Fruit fly (Drosophila melanogaster) whole organism, wandering third instar larva: ENCODE data around the gene shps.

Experiments used
- Abd-B ChIP-seq: fragments of >200 bp; optimal IDR thresholded peaks from 2 replicates; lab custom pipeline; 2017; ENCODE audit warnings: missing biosample characterization, missing genetic modification characterization
- CG32264 ChIP-seq: fragments of 200-800 bp; sonication (Bioruptor generic); optimal IDR thresholded peaks from 2 replicates; lab custom pipeline; 2016; ENCODE audit warnings: missing biosample characterization, missing genetic modification characterization
- CG9705 ChIP-seq: fragments of 200-800 bp; sonication (Bioruptor generic); optimal IDR thresholded peaks from 2 replicates; lab custom pipeline; 2018; ENCODE audit warnings: missing biosample characterization, mild to moderate bottlenecking, missing genetic modification characterization
- CrebA ChIP-seq: fragments of 200-800 bp; sonication (Bioruptor generic); optimal IDR thresholded peaks from 2 replicates; lab custom pipeline; 2016; ENCODE audit warnings: missing biosample characterization, mild to moderate bottlenecking, missing genetic modification characterization, borderline replicate concordance
- Dfd ChIP-seq: fragments of >200 bp; optimal IDR thresholded peaks from 2 replicates; lab custom pipeline; 2017; ENCODE audit warnings: missing biosample characterization, missing genetic modification characterization
- HLH106 ChIP-seq: fragments of 200-800 bp; optimal IDR thresholded peaks from 3 replicates; lab custom pipeline; 2019; ENCODE audit warnings: missing biosample characterization, mild to moderate bottlenecking, missing genetic modification characterization, moderate library complexity
- Hr83 ChIP-seq: fragments of 200-300 bp; sonication (Bioruptor generic); optimal IDR thresholded peaks from 2 replicates; lab custom pipeline; 2016; ENCODE audit warnings: missing biosample characterization, mild to moderate bottlenecking, missing genetic modification characterization, moderate library complexity; ENCODE audit not compliant: poor library complexity, severe bottlenecking
- Jra ChIP-seq: sonication (Bioruptor generic); optimal IDR thresholded peaks from 2 replicates; lab custom pipeline; 2016; ENCODE audit warnings: missing biosample characterization, missing genetic modification characterization
- Mio ChIP-seq: sonication (Bioruptor generic); optimal IDR thresholded peaks from 2 replicates; lab custom pipeline; 2016; ENCODE audit warnings: missing biosample characterization, missing genetic modification characterization
- Myc ChIP-seq: fragments of >200 bp; optimal IDR thresholded peaks from 2 replicates; lab custom pipeline; 2017
- OdsH ChIP-seq: fragments of 200-800 bp; sonication (Bioruptor generic); optimal IDR thresholded peaks from 2 replicates; lab custom pipeline; 2016; ENCODE audit warnings: missing biosample characterization, mild to moderate bottlenecking, missing genetic modification characterization
- Rel ChIP-seq, 2 experiments: fragments of 200-800 bp; sonication (Bioruptor generic) in 1 of 2; optimal IDR thresholded peaks; 2 replicates in 1 of 2; 3 replicates in 1 of 2; lab custom pipeline; 2016 to 2019; ENCODE audit warnings: mild to moderate bottlenecking in 2 of 2, missing biosample characterization in 2 of 2, missing genetic modification characterization in 2 of 2, moderate library complexity in 1 of 2
- Sp1 ChIP-seq: fragments of 200-800 bp; sonication (Bioruptor generic); optimal IDR thresholded peaks from 3 replicates; lab custom pipeline; 2019; ENCODE audit warnings: missing biosample characterization, mild to moderate bottlenecking, missing genetic modification characterization, moderate library complexity
- Vsx2 ChIP-seq: fragments of 200-300, 225-300 bp; sonication (Bioruptor generic); optimal IDR thresholded peaks from 2 replicates; lab custom pipeline; 2018; ENCODE audit warnings: missing biosample characterization, missing genetic modification characterization; ENCODE audit not compliant: partially characterized antibody
- br ChIP-seq: fragments of 200-800 bp; sonication (Bioruptor generic); optimal IDR thresholded peaks from 2 replicates; lab custom pipeline; 2016; ENCODE audit warnings: missing biosample characterization, missing genetic modification characterization
- brk ChIP-seq: fragments of 200-800 bp; sonication (Bioruptor generic); optimal IDR thresholded peaks from 2 replicates; lab custom pipeline; 2016; ENCODE audit warnings: missing biosample characterization, mild to moderate bottlenecking, missing genetic modification characterization
- dl ChIP-seq, 2 experiments: fragments of 175-275, 200-275 bp in 1 of 2; fragments of 200-275 bp in 1 of 2; sonication (Bioruptor generic); optimal IDR thresholded peaks; lab custom pipeline; 2018; ENCODE audit warnings: mild to moderate bottlenecking in 2 of 2, missing biosample characterization in 2 of 2, missing genetic modification characterization in 2 of 2, moderate library complexity in 2 of 2; ENCODE audit not compliant: partially characterized antibody in 2 of 2, insufficient read depth in 1 of 2
- dmrt93B ChIP-seq: fragments of 200-800 bp; sonication (Bioruptor generic); optimal IDR thresholded peaks from 2 replicates; lab custom pipeline; 2018; ENCODE audit warnings: missing biosample characterization, mild to moderate bottlenecking, missing genetic modification characterization
- dsf ChIP-seq: sonication (Bioruptor generic); optimal IDR thresholded peaks from 2 replicates; lab custom pipeline; 2016; ENCODE audit warnings: missing biosample characterization, missing genetic modification characterization, borderline replicate concordance
- ey ChIP-seq: fragments of 200-800 bp; sonication (Bioruptor generic); optimal IDR thresholded peaks from 2 replicates; lab custom pipeline; 2016; ENCODE audit warnings: missing biosample characterization, missing genetic modification characterization
- foxo ChIP-seq, 2 experiments: fragments of 200-800 bp; sonication (Bioruptor generic); optimal IDR thresholded peaks; 2 replicates in 1 of 2; 3 replicates in 1 of 2; lab custom pipeline; 2016 to 2017; ENCODE audit warnings: missing biosample characterization in 2 of 2, missing genetic modification characterization in 2 of 2
- fru ChIP-seq: fragments of 200-800 bp; sonication (Bioruptor generic); optimal IDR thresholded peaks from 3 replicates; lab custom pipeline; 2016; ENCODE audit warnings: missing biosample characterization, mild to moderate bottlenecking, missing genetic modification characterization
- h ChIP-seq: fragments of 200-800 bp; sonication (Bioruptor generic); optimal IDR thresholded peaks from 3 replicates; lab custom pipeline; 2016; ENCODE audit warnings: missing biosample characterization, mild to moderate bottlenecking, missing genetic modification characterization
- jim ChIP-seq: fragments of 175-275, 200-325 bp; sonication (Bioruptor generic); optimal IDR thresholded peaks from 2 replicates; lab custom pipeline; 2016; ENCODE audit warnings: missing biosample characterization, mild to moderate bottlenecking, missing genetic modification characterization
- lola ChIP-seq: fragments of >200 bp; optimal IDR thresholded peaks from 2 replicates; lab custom pipeline; 2017; ENCODE audit warnings: missing biosample characterization, missing genetic modification characterization
- pan ChIP-seq: fragments of >200 bp; optimal IDR thresholded peaks from 2 replicates; lab custom pipeline; 2017
- rgr ChIP-seq: fragments of 200-800 bp; sonication (Bioruptor generic); optimal IDR thresholded peaks from 3 replicates; lab custom pipeline; 2016; ENCODE audit warnings: missing biosample characterization, mild to moderate bottlenecking, missing genetic modification characterization
- sage ChIP-seq: fragments of 200-800 bp; sonication (Bioruptor generic); optimal IDR thresholded peaks from 2 replicates; lab custom pipeline; 2016; ENCODE audit warnings: missing biosample characterization, mild to moderate bottlenecking, missing genetic modification characterization
- sv ChIP-seq: fragments of 200-800 bp; sonication (Bioruptor generic); optimal IDR thresholded peaks from 3 replicates; lab custom pipeline; 2016; ENCODE audit warnings: missing biosample characterization, missing genetic modification characterization
- tai ChIP-seq: sonication (Bioruptor generic); optimal IDR thresholded peaks from 2 replicates; lab custom pipeline; 2016; ENCODE audit warnings: missing biosample characterization, missing genetic modification characterization
- usp ChIP-seq: fragments of >200 bp; optimal IDR thresholded peaks from 2 replicates; lab custom pipeline; 2017; ENCODE audit warnings: missing biosample characterization, missing genetic modification characterization
- woc ChIP-seq: sonication (Bioruptor generic); optimal IDR thresholded peaks from 2 replicates; lab custom pipeline; 2016; ENCODE audit warnings: missing biosample characterization, mild to moderate bottlenecking, missing genetic modification characterization

shps gene

dm6 chr3R:24278738-24279137 lies 634 bp upstream of the shps start:
- TF ChIP-seq foxo (GFP tag; optimal IDR thresholded peaks at IDR 0.05; lab: Kevin White, UChicago): peak in 1 of 2 experiments; percentile 19
- TF ChIP-seq Sp1 (GFP tag; lab: Kevin White, UChicago): peak; percentile 37
- TF ChIP-seq jim (GFP tag; lab: Kevin White, UChicago): no peak
- TF ChIP-seq dsf (GFP tag; lab: Kevin White, UChicago): no peak
- no peak for TF ChIP-seq Rel (GFP tag; optimal IDR thresholded peaks at IDR 0.05; lab: Kevin White, UChicago)
- TF ChIP-seq Rel (tag; optimal IDR thresholded peaks at IDR 0.05; lab: Kevin White, UChicago): peak; percentile 10
- TF ChIP-seq CrebA (GFP tag; lab: Kevin White, UChicago): peak; percentile 81
- no peak for TF ChIP-seq br
- peak; percentile 17 for TF ChIP-seq h (GFP tag; lab: Kevin White, UChicago)
- TF ChIP-seq, all 38 proteins: peak for 5

dm6 chr3R:24282567-24283324 lies 3.4 kb downstream of the shps start:
- TF ChIP-seq Rel (GFP tag; optimal IDR thresholded peaks at IDR 0.05; lab: Kevin White, UChicago) (no peak), Rel (tag; optimal IDR thresholded peaks at IDR 0.05; lab: Kevin White, UChicago) (peak; percentile 44), CrebA (GFP tag; lab: Kevin White, UChicago) (no peak)

- no peak for TF ChIP-seq dmrt93B (GFP tag; lab: Kevin White, UChicago)
- TF ChIP-seq Myc (lab: Kevin White, UChicago): no peak
- no peak for TF ChIP-seq dl (GFP tag; optimal IDR thresholded peaks at IDR 0.05; lab: Kevin White, UChicago; ENCODE audit: insufficient read depth in 1 of 2, partially characterized antibody in 2 of 2)
- no peak for TF ChIP-seq jim (GFP tag; lab: Kevin White, UChicago)
- TF ChIP-seq Sp1 (GFP tag; lab: Kevin White, UChicago): peak; percentile 17
- no peak for TF ChIP-seq Rel (GFP tag; optimal IDR thresholded peaks at IDR 0.05; lab: Kevin White, UChicago)
- peak; percentile 39 for TF ChIP-seq Rel (tag; optimal IDR thresholded peaks at IDR 0.05; lab: Kevin White, UChicago)
- no peak for TF ChIP-seq sv (GFP tag; lab: Kevin White, UChicago)
- TF ChIP-seq, all 38 proteins: peak for 2
Observed at dm6 chr3R:24283582-24284085, 4.3 kb downstream of the shps start, which contains the start of gene CG6356. CG6356 (plus strand) TSS chr3R:24283955.

dm6 chr3R:24284164-24284563 lies 4.8 kb downstream of the shps start:
- TF ChIP-seq CG32264 (GFP tag; lab: Kevin White, UChicago) (no peak), lola (GFP tag; lab: Kevin White, UChicago) (no peak), Sp1 (GFP tag; lab: Kevin White, UChicago) (no peak), brk (no peak), Mio (GFP tag; lab: Kevin White, UChicago) (no peak), Myc (lab: Kevin White, UChicago) (no peak), usp (GFP tag; lab: Kevin White, UChicago) (no peak), dsf (GFP tag; lab: Kevin White, UChicago) (no peak), rgr (no peak), foxo (GFP tag; optimal IDR thresholded peaks at IDR 0.05; lab: Kevin White, UChicago) (no peak), Vsx2 (GFP tag; lab: Kevin White, UChicago) (no peak), Dfd (GFP tag; lab: Kevin White, UChicago) (no peak), woc (GFP tag; lab: Kevin White, UChicago) (no peak), br (no peak), jim (GFP tag; lab: Kevin White, UChicago) (no peak), ey (GFP tag; lab: Kevin White, UChicago) (no peak)

- TF ChIP-seq CG9705 (GFP tag; lab: Kevin White, UChicago): no peak
- no peak for TF ChIP-seq sage (GFP tag; lab: Kevin White, UChicago)
- no peak for TF ChIP-seq tai
- TF ChIP-seq lola (GFP tag; lab: Kevin White, UChicago): no peak
- no peak for TF ChIP-seq jim (GFP tag; lab: Kevin White, UChicago)
- TF ChIP-seq CrebA (GFP tag; lab: Kevin White, UChicago): no peak
- TF ChIP-seq ey (GFP tag; lab: Kevin White, UChicago): no peak
- TF ChIP-seq pan (lab: Kevin White, UChicago): no peak
- TF ChIP-seq Myc (lab: Kevin White, UChicago): no peak
- no peak for TF ChIP-seq OdsH
- TF ChIP-seq h (GFP tag; lab: Kevin White, UChicago): no peak
- TF ChIP-seq Abd-B: no peak
- no peak for TF ChIP-seq Jra (GFP tag; lab: Kevin White, UChicago)
- no peak for TF ChIP-seq dmrt93B (GFP tag; lab: Kevin White, UChicago)
- TF ChIP-seq foxo (GFP tag; optimal IDR thresholded peaks at IDR 0.05; lab: Kevin White, UChicago): no peak
- TF ChIP-seq fru (GFP tag; lab: Kevin White, UChicago): no peak
- TF ChIP-seq brk: no peak
- TF ChIP-seq Hr83 (GFP tag; lab: Kevin White, UChicago): no peak
- no peak for TF ChIP-seq HLH106 (tag; lab: Kevin White, UChicago)
- no peak for TF ChIP-seq dl (GFP tag; optimal IDR thresholded peaks at IDR 0.05; lab: Kevin White, UChicago; ENCODE audit: insufficient read depth in 1 of 2, partially characterized antibody in 2 of 2)
- TF ChIP-seq, all 38 proteins: peak for 0
Observed at dm6 chr3R:24285423-24285822, 6.1 kb downstream of the shps start.
